Worm (Caenorhabditis elegans) whole organism, early embryonic: ENCODE results near the gene ZC373.2.

ENCODE experiments used
- F13C5.2 ChIP-seq: sonication (generic microtip); optimal IDR thresholded peaks from 2 replicates; lab custom pipeline; 2017; ENCODE audit warnings: mild to moderate bottlenecking, missing genetic modification characterization, inconsistent platforms, missing compliant biosample characterization
- aly-1 ChIP-seq: sonication (generic microtip); optimal IDR thresholded peaks from 2 replicates; lab custom pipeline; 2016; ENCODE audit warnings: missing genetic modification characterization, missing compliant biosample characterization
- ama-1 ChIP-seq: fragments of 150-350 bp; optimal IDR thresholded peaks from 2 replicates; lab custom pipeline; 2014
- ceh-13 ChIP-seq: fragments of 200-800 bp; sonication (Bioruptor generic); optimal IDR thresholded peaks from 2 replicates; lab custom pipeline; 2018; ENCODE audit warnings: mild to moderate bottlenecking, missing genetic modification characterization, missing compliant biosample characterization
- flt-1 ChIP-seq: fragments of 200-800 bp; sonication (Bioruptor generic); IDR thresholded peaks from 2 replicates; pipeline ENCODE4 v1.3.6; 2022; ENCODE audit warnings: missing genetic modification characterization, missing compliant biosample characterization
- hmg-4 ChIP-seq: fragments of 200-800 bp; sonication (Bioruptor generic); optimal IDR thresholded peaks from 2 replicates; lab custom pipeline; 2018; ENCODE audit warnings: mild to moderate bottlenecking, missing genetic modification characterization, missing compliant biosample characterization
- hnd-1 ChIP-seq: sonication (generic microtip); optimal IDR thresholded peaks from 2 replicates; lab custom pipeline; 2016; ENCODE audit warnings: missing genetic modification characterization, missing compliant biosample characterization
- sea-1 ChIP-seq: fragments of 200-800 bp; sonication (Bioruptor generic); conservative IDR thresholded peaks from 2 replicates; pipeline ENCODE4 v1.3.6; 2022; ENCODE audit warnings: missing genetic modification characterization, missing compliant biosample characterization
- tbx-11 ChIP-seq: fragments of 200-800 bp; sonication (Bioruptor generic); IDR thresholded peaks from 2 replicates; pipeline ENCODE4 v1.3.6; 2022; ENCODE audit warnings: missing genetic modification characterization, missing compliant biosample characterization

- TF ChIP-seq ama-1 (lab: Kevin White, UChicago) (no peak), F13C5.2 (tag; lab: Kevin White, UChicago) (no peak), aly-1 (no peak), sea-1 (GFP tag; lab: Robert Waterston, UW) (no peak), hmg-4 (GFP tag; lab: Kevin White, UChicago) (no peak), ceh-13 (GFP tag; lab: Kevin White, UChicago) (no peak), tbx-11 (GFP tag; lab: Robert Waterston, UW) (no peak), flt-1 (GFP tag; lab: Robert Waterston, UW) (no peak), hnd-1 (no peak)
These were observed 10.2 kb upstream of the ZC373.2 start for ce11 chrX:10068468-10068867.
